Worm (Caenorhabditis elegans) whole organism, L1 larva: Measurements from ENCODE around the gene wrt-3.

Source experiments
- C04F5.9 ChIP-seq: sonication (generic microtip); optimal IDR thresholded peaks from 2 replicates; lab custom pipeline; 2016; ENCODE audit warnings: missing genetic modification characterization, missing compliant biosample characterization
- C34B4.2 ChIP-seq: sonication (generic microtip); optimal IDR thresholded peaks from 2 replicates; lab custom pipeline; 2017; ENCODE audit warnings: mild to moderate bottlenecking, missing genetic modification characterization, missing compliant biosample characterization
- aly-2 ChIP-seq: fragments of 150-350 bp; optimal IDR thresholded peaks from 2 replicates; lab custom pipeline; 2014; ENCODE audit warnings: missing biosample characterization, missing genetic modification characterization
- ama-1 ChIP-seq: fragments of 150-350 bp; optimal IDR thresholded peaks from 2 replicates; lab custom pipeline; 2014
- blmp-1 ChIP-seq: fragments of 150-350 bp; optimal IDR thresholded peaks from 2 replicates; lab custom pipeline; 2014; ENCODE audit warnings: missing biosample characterization, missing genetic modification characterization
- ceh-63 ChIP-seq: fragments of 200-800 bp; sonication (Bioruptor generic); optimal IDR thresholded peaks from 2 replicates; lab custom pipeline; 2018; ENCODE audit warnings: mild to moderate bottlenecking, missing genetic modification characterization, missing compliant biosample characterization
- ceh-82 ChIP-seq, 3 experiments: fragments of 150-350 bp in 1 of 3; sonication (generic microtip) in 2 of 3; optimal IDR thresholded peaks; 2 replicates each; lab custom pipeline; 2014 to 2017; ENCODE audit warnings: missing biosample characterization in 3 of 3, missing genetic modification characterization in 3 of 3
- ceh-88 ChIP-seq: fragments of 200-800 bp; sonication (Bioruptor generic); IDR thresholded peaks from 2 replicates; pipeline ENCODE4 v1.3.6; 2022; ENCODE audit warnings: missing genetic modification characterization, missing compliant biosample characterization
- dsc-1 ChIP-seq: sonication (generic microtip); optimal IDR thresholded peaks from 2 replicates; lab custom pipeline; 2016; ENCODE audit warnings: mild to moderate bottlenecking, missing genetic modification characterization, missing compliant biosample characterization
- efl-1 ChIP-seq, 4 experiments: fragments of 150-350 bp; optimal IDR thresholded peaks in 3 of 4; peaks in 1 of 4; 1 replicate in 1 of 4; 2 replicates in 3 of 4; lab custom pipeline; 2014; ENCODE audit warnings: missing biosample characterization in 2 of 4, missing genetic modification characterization in 2 of 4, missing genetic modification reagents in 2 of 4
- egl-13 ChIP-seq: sonication (generic microtip); optimal IDR thresholded peaks from 2 replicates; lab custom pipeline; 2016; ENCODE audit warnings: missing genotype, missing genetic modification reagents, missing genetic modification characterization, missing compliant biosample characterization
- elt-2 ChIP-seq: sonication (generic microtip); optimal IDR thresholded peaks from 2 replicates; lab custom pipeline; 2016; ENCODE audit warnings: missing genetic modification characterization, mild to moderate bottlenecking, inconsistent platforms, missing compliant biosample characterization, missing genetic modification reagents
- elt-3 ChIP-seq, 6 experiments: fragments of 150-350 bp in 1 of 6; sonication (generic microtip); optimal IDR thresholded peaks; 2 replicates each; lab custom pipeline; 2017 to 2018; ENCODE audit warnings: missing biosample characterization in 6 of 6, missing genetic modification characterization in 6 of 6, inconsistent platforms in 1 of 6
- ets-5 ChIP-seq: fragments of 200-800 bp; sonication (Bioruptor generic); IDR thresholded peaks from 2 replicates; pipeline ENCODE4 v1.3.6; 2022; ENCODE audit warnings: missing genetic modification characterization, missing compliant biosample characterization
- fkh-10 ChIP-seq: sonication (generic microtip); optimal IDR thresholded peaks from 2 replicates; lab custom pipeline; 2017; ENCODE audit warnings: missing biosample characterization, missing genetic modification reagents, missing genetic modification characterization
- fkh-8 ChIP-seq: sonication (generic microtip); optimal IDR thresholded peaks from 2 replicates; lab custom pipeline; 2016; ENCODE audit warnings: mild to moderate bottlenecking, missing genetic modification characterization, missing compliant biosample characterization
- grh-1 ChIP-seq: fragments of 200-800 bp; sonication (Bioruptor generic); IDR thresholded peaks from 2 replicates; pipeline ENCODE4 v1.3.6; 2022; ENCODE audit warnings: missing genetic modification reagents, missing genetic modification characterization, missing compliant biosample characterization
- hlh-17 ChIP-seq: fragments of 200-800 bp; sonication (Bioruptor generic); optimal IDR thresholded peaks from 2 replicates; lab custom pipeline; 2018; ENCODE audit warnings: missing genetic modification characterization, mild to moderate bottlenecking, missing compliant biosample characterization, moderate library complexity, borderline replicate concordance
- hlh-4 ChIP-seq: sonication (generic microtip); optimal IDR thresholded peaks from 2 replicates; lab custom pipeline; 2016; ENCODE audit warnings: mild to moderate bottlenecking, missing genetic modification characterization, missing compliant biosample characterization
- isw-1 ChIP-seq: fragments of 200-800 bp; sonication (Bioruptor generic); IDR thresholded peaks from 2 replicates; pipeline ENCODE4 v1.3.6; 2022; ENCODE audit warnings: missing genetic modification characterization, missing compliant biosample characterization
- jun-1 ChIP-seq: fragments of 150-350 bp; optimal IDR thresholded peaks from 2 replicates; lab custom pipeline; 2014; ENCODE audit warnings: missing biosample characterization, missing genetic modification reagents, missing genetic modification characterization
- lin-14 ChIP-seq: fragments of 200-800 bp; sonication (Bioruptor generic); optimal IDR thresholded peaks from 2 replicates; lab custom pipeline; 2018; ENCODE audit warnings: mild to moderate bottlenecking, missing genetic modification characterization, moderate library complexity, missing compliant biosample characterization
- lin-35 ChIP-seq, 2 experiments: fragments of 150-350 bp; optimal IDR thresholded peaks; 2 replicates each; lab custom pipeline; 2014; ENCODE audit warnings: missing biosample characterization in 2 of 2, missing genetic modification characterization in 2 of 2, missing genetic modification reagents in 2 of 2
- lin-39 ChIP-seq: fragments of 150-350 bp; optimal IDR thresholded peaks from 2 replicates; lab custom pipeline; 2014; ENCODE audit warnings: missing biosample characterization, missing genetic modification reagents, missing genetic modification characterization
- lsy-2 ChIP-seq, 2 experiments: fragments of 150-350 bp; optimal IDR thresholded peaks; 2 replicates each; lab custom pipeline; 2014; ENCODE audit warnings: missing biosample characterization in 2 of 2, missing genetic modification characterization in 2 of 2
- mab-9 ChIP-seq: fragments of 200-800 bp; sonication (Bioruptor generic); IDR thresholded peaks from 2 replicates; pipeline ENCODE4 v1.3.6; 2022; ENCODE audit warnings: missing genetic modification reagents, missing genetic modification characterization, missing compliant biosample characterization
- mef-2 ChIP-seq: fragments of 150-350 bp; optimal IDR thresholded peaks from 2 replicates; lab custom pipeline; 2014; ENCODE audit warnings: missing biosample characterization, missing genetic modification characterization
- mep-1 ChIP-seq: fragments of 150-350 bp; optimal IDR thresholded peaks from 2 replicates; lab custom pipeline; 2014; ENCODE audit warnings: missing biosample characterization, missing genetic modification characterization
- nhr-11 ChIP-seq: fragments of 150-350 bp; optimal IDR thresholded peaks from 2 replicates; lab custom pipeline; 2014; ENCODE audit warnings: missing biosample characterization, missing genetic modification characterization
- nhr-19 ChIP-seq: fragments of 200-800 bp; sonication (Bioruptor generic); conservative IDR thresholded peaks from 2 replicates; pipeline ENCODE4 v1.3.6; 2022; ENCODE audit warnings: missing genetic modification characterization, missing compliant biosample characterization
- nhr-20 ChIP-seq: sonication (generic microtip); optimal IDR thresholded peaks from 2 replicates; lab custom pipeline; 2016; ENCODE audit warnings: mild to moderate bottlenecking, missing genetic modification characterization, missing compliant biosample characterization
- nhr-47 ChIP-seq: sonication (generic microtip); optimal IDR thresholded peaks from 2 replicates; lab custom pipeline; 2016; ENCODE audit warnings: mild to moderate bottlenecking, missing genetic modification characterization, moderate library complexity, missing compliant biosample characterization
- nhr-71 ChIP-seq: sonication (generic microtip); optimal IDR thresholded peaks from 2 replicates; lab custom pipeline; 2016; ENCODE audit warnings: mild to moderate bottlenecking, missing genetic modification characterization, moderate library complexity, missing compliant biosample characterization
- nhr-85 ChIP-seq: sonication (generic microtip); peaks from one replicate; lab custom pipeline; 2016; ENCODE audit warnings: missing genetic modification characterization, inconsistent platforms, missing compliant biosample characterization
- nhr-90 ChIP-seq: sonication (generic microtip); optimal IDR thresholded peaks from 2 replicates; lab custom pipeline; 2016; ENCODE audit warnings: mild to moderate bottlenecking, missing genetic modification characterization, missing compliant biosample characterization; ENCODE audit not compliant: poor library complexity
- pax-3 ChIP-seq: fragments of 200-800 bp; sonication (Bioruptor generic); optimal IDR thresholded peaks from 2 replicates; lab custom pipeline; 2018; ENCODE audit warnings: mild to moderate bottlenecking, missing genetic modification characterization, moderate library complexity, missing compliant biosample characterization
- rnt-1 ChIP-seq: sonication (generic microtip); optimal IDR thresholded peaks from 2 replicates; lab custom pipeline; 2016; ENCODE audit warnings: mild to moderate bottlenecking, missing genetic modification characterization, moderate library complexity, missing compliant biosample characterization
- snpc-4 ChIP-seq: fragments of 150-350 bp; optimal IDR thresholded peaks from 2 replicates; lab custom pipeline; 2014; ENCODE audit warnings: missing biosample characterization, missing genetic modification characterization
- sup-37 ChIP-seq: fragments of 200-800 bp; sonication (Bioruptor generic); optimal IDR thresholded peaks from 2 replicates; lab custom pipeline; 2018; ENCODE audit warnings: mild to moderate bottlenecking, missing genetic modification characterization, missing compliant biosample characterization
- tbx-2 ChIP-seq: sonication (generic microtip); optimal IDR thresholded peaks from 2 replicates; lab custom pipeline; 2016; ENCODE audit warnings: missing genetic modification characterization, missing compliant biosample characterization
- tlp-1 ChIP-seq: fragments of 150-350 bp; optimal IDR thresholded peaks from 2 replicates; lab custom pipeline; 2014; ENCODE audit warnings: missing biosample characterization, missing genetic modification characterization
- unc-130 ChIP-seq: fragments of 150-350 bp; optimal IDR thresholded peaks from 2 replicates; lab custom pipeline; 2017; ENCODE audit warnings: missing biosample characterization, missing genetic modification characterization, inconsistent platforms
- unc-62 ChIP-seq: fragments of 150-350 bp; optimal IDR thresholded peaks from 2 replicates; lab custom pipeline; 2014; ENCODE audit warnings: missing biosample characterization, missing genetic modification reagents, missing genetic modification characterization
- unc-98 ChIP-seq: fragments of 200-800 bp; sonication (Bioruptor generic); IDR thresholded peaks from 2 replicates; pipeline ENCODE4 v1.3.6; 2022; ENCODE audit warnings: missing genetic modification characterization, missing compliant biosample characterization
- vab-15 ChIP-seq: sonication (generic microtip); optimal IDR thresholded peaks from 2 replicates; lab custom pipeline; 2017; ENCODE audit warnings: missing genotype, mild to moderate bottlenecking, missing genetic modification characterization, missing compliant biosample characterization

Gene wrt-3

DNA sequence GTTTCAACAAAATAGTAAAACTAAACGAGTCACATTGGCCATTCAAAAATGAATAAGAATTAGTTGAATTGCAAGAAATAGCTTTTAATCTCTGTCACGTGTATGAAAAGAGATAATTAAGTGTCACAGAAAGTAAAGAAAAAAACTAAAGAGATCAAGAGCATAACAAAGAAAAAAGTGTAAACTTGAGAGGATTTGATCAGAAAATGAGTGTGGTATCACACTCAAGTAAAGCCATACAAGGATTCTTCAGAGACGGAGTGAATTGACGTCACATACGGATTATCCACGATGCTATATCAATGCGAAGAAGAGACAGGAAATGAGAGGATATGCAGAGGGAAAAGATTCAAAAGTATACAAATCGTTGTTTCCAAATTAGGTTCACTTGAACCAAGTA is 8.0 kb downstream of the wrt-3 start (continued):
- TF ChIP-seq hlh-4 (tag; lab: Kevin White, UChicago) (no peak), fkh-10 (GFP tag; lab: Kevin White, UChicago) (no peak), pax-3 (peak; percentile 79), mef-2 (no peak), lin-35 (GFP tag; optimal IDR thresholded peaks at IDR 0.05; lab: Kevin White, UChicago) (no peak), C04F5.9 (tag; lab: Kevin White, UChicago) (no peak), jun-1 (tag; lab: Kevin White, UChicago) (no peak)
- TF ChIP-seq, all 84 proteins: peak for 6

DNA sequence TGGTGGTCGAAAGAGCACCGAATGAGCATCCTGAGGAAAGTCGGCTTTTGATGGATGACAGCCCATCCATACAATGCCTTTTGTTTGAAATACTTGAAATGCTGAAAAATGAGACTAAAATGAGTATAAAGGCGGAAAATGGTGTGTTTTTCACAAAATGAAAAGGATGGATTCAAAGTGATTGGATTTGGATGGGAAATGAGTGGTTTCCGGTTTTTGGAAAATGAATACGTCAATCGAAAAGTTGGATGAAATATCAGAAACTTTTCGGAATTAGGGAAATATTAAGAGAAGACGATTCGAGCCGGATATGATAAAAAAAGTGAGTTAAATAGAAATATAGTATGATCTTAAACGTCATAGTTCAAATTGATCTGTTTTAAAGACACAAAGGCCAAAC is 9.8 kb downstream of the wrt-3 start, which contains the start of gene F38E11.6:
F38E11.6 (minus strand) TSS at position 101 of the 400 bp plus-strand sequence.
- TF ChIP-seq dsc-1 (tag; lab: Kevin White, UChicago) = no peak
- TF ChIP-seq jun-1 (tag; lab: Kevin White, UChicago) = no peak
- no peak for TF ChIP-seq mab-9 (GFP tag; lab: Robert Waterston, UW)
- TF ChIP-seq lsy-2 (tag; optimal IDR thresholded peaks at IDR 0.05; lab: Kevin White, UChicago) = no peak
- no peak for TF ChIP-seq hlh-17
- no peak for TF ChIP-seq nhr-85
- TF ChIP-seq fkh-8 (tag; lab: Kevin White, UChicago) = peak; percentile 16

- TF ChIP-seq efl-1 (optimal IDR thresholded peaks at IDR 0.05; lab: Kevin White, UChicago) = no peak
- TF ChIP-seq efl-1 (GFP tag; optimal IDR thresholded peaks at IDR 0.05 in 1 of 2; lab: Kevin White, UChicago) = peak in 1 of 2 experiments; percentile 58
- peak; percentile 20 for TF ChIP-seq lin-14 (GFP tag; lab: Kevin White, UChicago)
- TF ChIP-seq unc-62 (GFP tag; lab: Kevin White, UChicago) = no peak
- TF ChIP-seq dsc-1 (tag; lab: Kevin White, UChicago) = peak; percentile 21
- TF ChIP-seq snpc-4 (tag; lab: Kevin White, UChicago) = peak; percentile 90
- TF ChIP-seq nhr-85 = peak; percentile 71
- peak; percentile 47 for TF ChIP-seq nhr-71 (tag; lab: Kevin White, UChicago)
- peak; percentile 30; the same call in 1 of the 2 replicates for TF ChIP-seq nhr-19 (GFP tag; lab: Robert Waterston, UW)
- no peak for TF ChIP-seq unc-130 (tag; lab: Kevin White, UChicago)
- TF ChIP-seq blmp-1 (tag; lab: Kevin White, UChicago) = no peak
- TF ChIP-seq mep-1 (tag; lab: Kevin White, UChicago) = no peak
- peak; percentile 9 for TF ChIP-seq nhr-47 (tag; lab: Kevin White, UChicago)
- TF ChIP-seq lin-39 (tag; lab: Kevin White, UChicago) = peak; percentile 17
- TF ChIP-seq ama-1 (lab: Kevin White, UChicago) = peak; percentile 5
- TF ChIP-seq, all 84 proteins: peak for 10
Measured at ce11 chrIV:9464345-9464783, 12.9 kb downstream of the wrt-3 start.

DNA sequence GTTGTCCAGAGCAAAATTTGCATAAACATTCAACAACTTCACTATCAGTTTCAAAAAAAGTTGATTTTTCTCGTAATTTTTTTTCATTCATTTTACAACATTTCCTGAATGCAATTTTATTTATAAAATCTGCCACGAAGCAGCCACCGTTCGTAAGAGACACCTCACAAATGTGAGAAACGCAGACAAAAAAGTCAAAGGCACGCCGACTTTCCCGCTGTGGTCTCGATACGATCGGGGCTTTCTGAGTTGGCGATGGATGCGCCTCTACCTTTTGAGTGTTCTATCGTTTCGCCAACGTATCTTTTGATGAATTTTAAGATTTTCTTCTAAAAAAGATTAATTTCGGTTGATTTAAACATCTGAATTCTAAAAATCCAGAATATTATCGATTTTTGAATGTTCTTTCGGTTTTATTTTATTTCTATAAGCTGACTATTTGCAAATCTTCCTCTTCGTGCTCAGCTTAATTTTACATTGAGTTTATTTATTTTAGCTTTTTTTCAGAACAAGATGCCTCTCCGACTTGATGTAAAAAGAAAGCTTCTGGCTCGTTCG is 18.0 kb downstream of the wrt-3 start, which contains the start of gene copb-2:
copb-2 (plus strand) TSS at position 508 of the 558 bp plus-strand sequence.
- TF ChIP-seq egl-13 (tag; lab: Kevin White, UChicago) = no peak
- TF ChIP-seq mab-9 (GFP tag; lab: Robert Waterston, UW) = no peak
- no peak for TF ChIP-seq aly-2 (tag; lab: Kevin White, UChicago)
- peak; percentile 59 for TF ChIP-seq nhr-20
- peak; percentile 87 for TF ChIP-seq snpc-4 (tag; lab: Kevin White, UChicago)
- no peak for TF ChIP-seq ceh-88 (GFP tag; lab: Robert Waterston, UW)
- TF ChIP-seq nhr-90 (tag; lab: Kevin White, UChicago) = peak; percentile 25
- no peak for TF ChIP-seq grh-1
- TF ChIP-seq blmp-1 (tag; lab: Kevin White, UChicago) = peak; percentile 43
- TF ChIP-seq elt-3 (tag; optimal IDR thresholded peaks at IDR 0.05; lab: Kevin White, UChicago) = peak in 1 of 6 experiments; percentile 10
- TF ChIP-seq unc-98 (GFP tag; lab: Robert Waterston, UW) = no peak
- no peak for TF ChIP-seq jun-1 (tag; lab: Kevin White, UChicago)
- TF ChIP-seq vab-15 = no peak
- no peak for TF ChIP-seq tlp-1 (tag; lab: Kevin White, UChicago)
- TF ChIP-seq ceh-63 = no peak
- peak; percentile 40 for TF ChIP-seq tbx-2 (tag; lab: Kevin White, UChicago)
- peak; percentile 71 to 82 for TF ChIP-seq lsy-2 (tag; optimal IDR thresholded peaks at IDR 0.05; lab: Kevin White, UChicago)
- no peak for TF ChIP-seq nhr-11 (tag; lab: Kevin White, UChicago)
- TF ChIP-seq C34B4.2 (tag; lab: Kevin White, UChicago) = no peak
- no peak for TF ChIP-seq ets-5 (GFP tag; lab: Robert Waterston, UW)
- no peak for TF ChIP-seq hlh-4 (tag; lab: Kevin White, UChicago)
- no peak for TF ChIP-seq elt-2 (tag; lab: Kevin White, UChicago)
- TF ChIP-seq nhr-85 = peak; percentile 63
- peak; percentile 64 for TF ChIP-seq rnt-1 (tag; lab: Kevin White, UChicago)
- TF ChIP-seq sup-37 = no peak
- peak; percentile 45 for TF ChIP-seq isw-1 (GFP tag; lab: Robert Waterston, UW)
- TF ChIP-seq ceh-82 (tag; optimal IDR thresholded peaks at IDR 0.05; lab: Kevin White, UChicago) = peak in 2 of 3 experiments; percentile 39 to 57
